Worm (Caenorhabditis elegans): Measurements from ENCODE around the gene eef-1B.1.

ce11 chrIII:7952077-7952765 is 21.0 kb downstream of the eef-1B.1 start, which contains the start of gene C29E4.15:
- TF ChIP-seq him-1 (tag; optimal IDR thresholded peaks at IDR 0.05) (no peak), W03F9.2 (tag; optimal IDR thresholded peaks at IDR 0.05) (no peak), dao-5 (tag; optimal IDR thresholded peaks at IDR 0.05) (no peak)
